Worm (Caenorhabditis elegans) whole organism, late embryonic: ENCODE results near the gene clec-212.

ENCODE experiments used
- F13H6.1 ChIP-seq: sonication (generic microtip); optimal IDR thresholded peaks from 2 replicates; lab custom pipeline; 2016; ENCODE audit warnings: missing genetic modification characterization, missing compliant biosample characterization
- Y22D7AL.16 ChIP-seq: sonication (generic microtip); optimal IDR thresholded peaks from 2 replicates; lab custom pipeline; 2016; ENCODE audit warnings: missing genetic modification characterization, missing compliant biosample characterization
- ceh-19 ChIP-seq: fragments of 200-800 bp; sonication (Bioruptor generic); optimal IDR thresholded peaks from 2 replicates; lab custom pipeline; 2018; ENCODE audit warnings: mild to moderate bottlenecking, missing genetic modification characterization, missing compliant biosample characterization
- ceh-2 ChIP-seq: sonication (generic microtip); optimal IDR thresholded peaks from 2 replicates; lab custom pipeline; 2016; ENCODE audit warnings: missing genotype, missing genetic modification characterization, missing compliant biosample characterization
- ceh-30 ChIP-seq: fragments of 150-350 bp; optimal IDR thresholded peaks from 2 replicates; lab custom pipeline; 2014; ENCODE audit warnings: missing biosample characterization, missing genetic modification characterization
- ceh-31 ChIP-seq: sonication (generic microtip); optimal IDR thresholded peaks from 2 replicates; lab custom pipeline; 2016; ENCODE audit warnings: missing genetic modification characterization, missing compliant biosample characterization
- ceh-45 ChIP-seq: fragments of 200-800 bp; sonication (Bioruptor generic); IDR thresholded peaks from 2 replicates; pipeline ENCODE4 v1.3.6; 2022; ENCODE audit warnings: missing genetic modification reagents, missing genetic modification characterization, missing compliant biosample characterization
- ceh-48 ChIP-seq: sonication (generic microtip); optimal IDR thresholded peaks from 2 replicates; lab custom pipeline; 2016; ENCODE audit warnings: missing genetic modification characterization, inconsistent platforms, missing compliant biosample characterization
- elt-4 ChIP-seq: sonication (generic microtip); optimal IDR thresholded peaks from 2 replicates; lab custom pipeline; 2016; ENCODE audit warnings: missing genetic modification characterization, missing compliant biosample characterization
- eyg-1 ChIP-seq: sonication (generic microtip); optimal IDR thresholded peaks from 2 replicates; lab custom pipeline; 2016; ENCODE audit warnings: missing genotype, missing genetic modification characterization, missing compliant biosample characterization
- fkh-10 ChIP-seq: fragments of 150-350 bp; optimal IDR thresholded peaks from 2 replicates; lab custom pipeline; 2014; ENCODE audit warnings: missing biosample characterization, missing genetic modification reagents, missing genetic modification characterization
- hlh-6 ChIP-seq: sonication (generic microtip); optimal IDR thresholded peaks from 2 replicates; lab custom pipeline; 2016; ENCODE audit warnings: missing genotype, missing genetic modification characterization, missing compliant biosample characterization
- lim-6 ChIP-seq: sonication (generic microtip); optimal IDR thresholded peaks from 2 replicates; lab custom pipeline; 2016; ENCODE audit warnings: missing genetic modification characterization, missing compliant biosample characterization
- madf-2 ChIP-seq: sonication (generic microtip); optimal IDR thresholded peaks from 2 replicates; lab custom pipeline; 2017; ENCODE audit warnings: missing genetic modification characterization, missing compliant biosample characterization
- nhr-11 ChIP-seq: fragments of 150-350 bp; optimal IDR thresholded peaks from 2 replicates; lab custom pipeline; 2014; ENCODE audit warnings: missing biosample characterization, missing genetic modification characterization
- nhr-232 ChIP-seq: sonication (generic microtip); optimal IDR thresholded peaks from 2 replicates; lab custom pipeline; 2016; ENCODE audit warnings: missing genetic modification characterization, missing compliant biosample characterization
- npax-4 ChIP-seq: sonication (generic microtip); optimal IDR thresholded peaks from 2 replicates; lab custom pipeline; 2016; ENCODE audit warnings: missing genetic modification characterization, missing compliant biosample characterization
- odd-2 ChIP-seq: sonication (generic microtip); optimal IDR thresholded peaks from 2 replicates; lab custom pipeline; 2017; ENCODE audit warnings: antibody characterized with exemption, mild to moderate bottlenecking, missing genetic modification characterization, missing compliant biosample characterization
- pag-3 ChIP-seq: sonication (generic microtip); optimal IDR thresholded peaks from 2 replicates; lab custom pipeline; 2016; ENCODE audit warnings: missing compliant biosample characterization, missing genetic modification characterization, borderline replicate concordance
- pax-1 ChIP-seq: fragments of 150-350 bp; optimal IDR thresholded peaks from 2 replicates; lab custom pipeline; 2014; ENCODE audit warnings: missing biosample characterization, missing genetic modification characterization
- pros-1 ChIP-seq: fragments of 150-350 bp; optimal IDR thresholded peaks from 2 replicates; lab custom pipeline; 2014; ENCODE audit warnings: missing biosample characterization, missing genetic modification reagents, missing genetic modification characterization
- sdc-2 ChIP-seq: sonication (generic microtip); optimal IDR thresholded peaks from 2 replicates; lab custom pipeline; 2016; ENCODE audit warnings: missing genotype, missing genetic modification characterization, missing compliant biosample characterization
- sox-2 ChIP-seq: fragments of 200-800 bp; sonication (Bioruptor generic); IDR thresholded peaks from 2 replicates; pipeline ENCODE4 v1.3.6; 2022; ENCODE audit warnings: missing genetic modification reagents, missing genetic modification characterization, missing compliant biosample characterization
- syd-9 ChIP-seq: sonication (generic microtip); optimal IDR thresholded peaks from 2 replicates; lab custom pipeline; 2016; ENCODE audit warnings: mild to moderate bottlenecking, missing genetic modification characterization, moderate library complexity, missing compliant biosample characterization
- tbx-2 ChIP-seq: sonication (generic microtip); optimal IDR thresholded peaks from 2 replicates; lab custom pipeline; 2016; ENCODE audit warnings: missing genetic modification characterization, missing compliant biosample characterization
- tbx-7 ChIP-seq: sonication (generic microtip); optimal IDR thresholded peaks from 2 replicates; lab custom pipeline; 2016; ENCODE audit warnings: missing genotype, missing genetic modification characterization, missing compliant biosample characterization
- ttx-3 ChIP-seq: sonication (generic microtip); optimal IDR thresholded peaks from 2 replicates; lab custom pipeline; 2016; ENCODE audit warnings: missing genetic modification reagents, missing genetic modification characterization, missing compliant biosample characterization
- unc-42 ChIP-seq: sonication (generic microtip); optimal IDR thresholded peaks from 2 replicates; lab custom pipeline; 2016; ENCODE audit warnings: missing genotype, missing genetic modification characterization, missing compliant biosample characterization
- unc-86 ChIP-seq: sonication (generic microtip); optimal IDR thresholded peaks from 2 replicates; lab custom pipeline; 2016; ENCODE audit warnings: missing genetic modification characterization, missing compliant biosample characterization
- zip-5 ChIP-seq: sonication (generic microtip); optimal IDR thresholded peaks from 2 replicates; lab custom pipeline; 2016; ENCODE audit warnings: missing genetic modification characterization, missing compliant biosample characterization

The clec-212 gene

DNA sequence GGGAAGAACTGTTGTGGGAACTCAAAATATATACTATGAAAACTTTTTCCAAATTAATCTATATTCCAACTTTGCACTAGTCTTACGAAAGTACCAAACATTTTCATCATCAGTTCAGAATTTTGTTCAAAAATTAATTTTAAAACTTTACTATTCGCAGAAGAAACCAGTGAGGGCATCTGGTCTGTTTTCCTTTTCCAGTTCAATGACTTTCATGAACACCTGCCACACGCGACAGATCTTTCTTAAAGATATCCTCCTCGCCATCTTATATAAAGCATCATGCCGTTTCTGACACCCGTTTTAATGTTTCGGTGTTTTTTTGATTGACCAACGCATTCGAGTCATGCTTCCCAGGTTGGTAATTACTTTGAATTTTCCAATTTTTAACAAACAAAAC lies 37.2 kb downstream of the clec-212 start, which contains the start of gene C54F6.3:
C54F6.3 (plus strand) TSS at position 301 of the 400 bp plus-strand sequence.
- TF ChIP-seq elt-4 (tag; lab: Kevin White, UChicago) (no peak), tbx-2 (no peak), zip-5 (tag; lab: Kevin White, UChicago) (no peak), syd-9 (no peak), npax-4 (tag; lab: Kevin White, UChicago) (no peak), ceh-48 (tag; lab: Kevin White, UChicago) (no peak), tbx-7 (tag; lab: Kevin White, UChicago) (no peak)
- TF ChIP-seq, all 69 proteins: peak for 0

DNA sequence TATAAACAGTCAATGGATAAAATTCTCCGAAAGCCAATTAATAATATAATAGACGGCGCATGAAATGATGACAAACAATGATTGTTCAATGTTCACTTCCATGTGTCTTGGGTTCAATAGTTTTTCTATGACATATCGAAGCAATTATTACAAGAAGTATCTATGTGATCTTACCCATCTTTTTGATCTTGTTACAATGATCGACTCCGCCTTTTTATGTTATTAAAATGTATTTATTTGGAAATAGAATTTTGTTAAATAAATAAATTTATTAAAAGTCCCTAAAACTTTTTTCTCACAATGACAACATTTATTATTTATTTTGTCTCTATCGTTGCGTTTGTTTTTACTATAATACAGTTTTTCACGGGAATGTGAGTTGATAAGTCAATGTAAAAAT lies 40.4 kb downstream of the clec-212 start, which contains the start of gene swt-2:
swt-2 (plus strand) TSS at position 301 of the 400 bp plus-strand sequence.
- TF ChIP-seq nhr-232 (tag; lab: Kevin White, UChicago) (no peak), Y22D7AL.16 (no peak)

DNA sequence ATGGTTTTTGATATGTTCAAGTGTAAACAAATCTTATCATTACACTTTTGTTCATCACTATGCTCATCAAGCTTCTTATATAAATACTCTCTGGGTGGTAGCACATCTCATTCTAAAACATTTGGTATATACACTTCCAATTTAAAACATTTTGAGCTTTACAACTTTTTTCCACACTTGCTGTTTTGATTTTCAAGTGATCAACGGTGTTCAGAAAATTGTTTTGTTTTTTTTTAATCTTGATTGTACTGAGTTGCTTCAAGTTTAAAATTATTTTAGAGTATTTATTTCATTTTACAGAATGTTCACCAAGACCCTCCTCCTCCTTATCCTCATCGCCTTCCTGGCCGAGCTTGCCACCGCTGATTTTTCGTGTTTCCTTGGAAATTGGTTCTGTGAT lies 41.4 kb downstream of the clec-212 start, which contains the start of gene C54F6.5:
C54F6.5 (plus strand) TSS at position 301 of the 400 bp plus-strand sequence.
- no peak for TF ChIP-seq odd-2
- no peak for TF ChIP-seq fkh-10
- TF ChIP-seq nhr-232 (tag; lab: Kevin White, UChicago) = no peak
- no peak for TF ChIP-seq elt-4 (tag; lab: Kevin White, UChicago)
- TF ChIP-seq ttx-3 (tag; lab: Kevin White, UChicago) = no peak
- no peak for TF ChIP-seq F13H6.1 (tag; lab: Kevin White, UChicago)
- no peak for TF ChIP-seq ceh-19

DNA sequence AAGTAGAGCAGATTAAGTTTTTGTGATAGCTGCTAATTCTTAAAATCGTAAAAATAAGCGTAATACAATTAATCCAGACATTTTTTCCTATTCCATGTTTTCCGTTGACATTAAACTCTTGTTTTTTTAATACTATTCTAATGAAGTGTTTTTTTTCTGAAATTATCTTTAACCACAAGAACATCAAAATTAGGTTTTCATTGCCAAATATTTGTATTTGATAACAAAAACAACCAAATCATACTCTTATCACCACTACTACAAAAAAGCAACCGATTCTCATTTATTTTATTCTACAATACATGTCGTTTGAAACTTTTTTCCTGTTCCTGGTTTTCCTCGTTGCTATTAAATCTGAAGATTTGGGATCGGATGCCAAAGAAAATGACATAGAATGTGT lies 43.0 kb downstream of the clec-212 start, which contains the start of gene C54F6.17:
C54F6.17 (plus strand) TSS at position 301 of the 400 bp plus-strand sequence.
- TF ChIP-seq ceh-31 (tag; lab: Kevin White, UChicago) = no peak

DNA sequence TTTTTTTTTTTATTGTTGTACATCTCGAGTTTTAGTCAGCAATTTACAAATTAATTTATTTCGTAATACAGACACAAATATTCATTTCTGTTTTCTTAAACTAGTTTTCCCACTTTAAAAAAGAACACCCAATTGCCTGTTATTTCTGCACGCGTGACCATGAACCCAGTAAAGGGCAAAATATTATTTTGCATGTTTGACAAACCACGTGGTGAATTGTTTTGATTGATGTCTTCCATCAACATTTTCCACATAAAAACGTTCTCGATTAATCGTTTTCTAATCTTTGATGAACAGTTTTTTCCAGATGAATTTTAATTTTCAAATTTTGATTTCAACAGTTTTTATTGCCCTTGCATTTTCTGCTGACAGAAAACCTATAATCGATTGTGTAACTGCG lies 44.5 kb downstream of the clec-212 start, which contains the start of gene C54F6.18:
C54F6.18 (plus strand) TSS at position 301 of the 400 bp plus-strand sequence.
- TF ChIP-seq unc-86 (tag; lab: Kevin White, UChicago) = no peak
- TF ChIP-seq ttx-3 (tag; lab: Kevin White, UChicago) = no peak
- no peak for TF ChIP-seq eyg-1 (tag; lab: Kevin White, UChicago)
- no peak for TF ChIP-seq pros-1 (tag; lab: Kevin White, UChicago)
- no peak for TF ChIP-seq madf-2 (tag; lab: Kevin White, UChicago)
- TF ChIP-seq sdc-2 = no peak
- no peak for TF ChIP-seq ceh-45 (GFP tag; lab: Robert Waterston, UW)

DNA sequence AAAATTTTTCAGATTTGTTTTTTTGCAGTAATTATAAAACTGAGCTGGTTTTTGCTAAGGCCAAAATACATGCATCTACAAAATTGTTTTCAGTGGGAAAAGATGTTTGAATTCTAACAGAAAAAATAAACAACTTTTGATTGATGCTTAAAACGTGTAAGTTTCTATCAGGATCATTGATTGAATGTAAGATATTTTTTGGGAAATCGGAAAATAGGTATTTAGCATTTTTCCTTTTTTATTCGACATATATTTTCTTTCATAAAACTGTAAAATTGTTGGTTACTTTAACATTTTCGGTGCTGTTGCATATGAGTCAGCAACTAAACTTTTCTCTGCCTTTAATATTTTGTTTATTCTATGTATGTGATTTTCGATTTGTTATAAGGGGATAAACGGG lies 45.7 kb downstream of the clec-212 start, which contains the start of gene C54F6.20:
C54F6.20 (plus strand) TSS at position 301 of the 400 bp plus-strand sequence.
- no peak for TF ChIP-seq elt-4 (tag; lab: Kevin White, UChicago)
- no peak for TF ChIP-seq sox-2 (GFP tag; lab: Robert Waterston, UW)
- TF ChIP-seq ceh-31 (tag; lab: Kevin White, UChicago) = no peak
- TF ChIP-seq nhr-11 (tag; lab: Kevin White, UChicago) = no peak
- TF ChIP-seq ceh-2 (tag; lab: Kevin White, UChicago) = no peak
- no peak for TF ChIP-seq lim-6 (tag; lab: Kevin White, UChicago)
- TF ChIP-seq pax-1 (tag; lab: Kevin White, UChicago) = no peak

DNA sequence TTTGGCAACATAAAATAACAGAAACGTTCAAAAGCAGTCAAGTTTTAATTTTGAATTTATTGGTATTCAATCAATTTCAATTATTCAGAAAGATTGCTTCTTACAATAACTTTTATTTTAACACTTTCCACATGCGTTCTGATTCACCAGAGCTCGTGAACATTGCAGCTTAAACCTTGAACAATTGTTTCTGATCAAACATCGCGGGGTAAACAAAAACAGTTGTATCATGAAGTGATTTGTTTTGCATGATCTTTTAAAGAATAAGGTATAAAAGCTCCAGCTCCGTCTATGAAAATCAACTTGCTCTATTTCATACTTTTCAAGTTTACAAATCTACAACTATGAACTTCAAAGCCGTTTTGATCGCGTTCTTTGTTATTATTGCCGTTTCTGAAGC lies 46.8 kb downstream of the clec-212 start, which contains the start of gene C54F6.6:
C54F6.6 (plus strand) TSS at position 301 of the 400 bp plus-strand sequence.
- no peak for TF ChIP-seq unc-42
- TF ChIP-seq ceh-30 (tag; lab: Kevin White, UChicago) = no peak
- TF ChIP-seq ceh-48 (tag; lab: Kevin White, UChicago) = no peak
- TF ChIP-seq pag-3 (tag; lab: Kevin White, UChicago) = no peak
- no peak for TF ChIP-seq tbx-7 (tag; lab: Kevin White, UChicago)
- TF ChIP-seq hlh-6 = no peak
